Worm (Caenorhabditis elegans) whole organism, L3 larva: ENCODE measurements around the gene F42A10.9.

Experiments
- ceh-9 ChIP-seq: sonication (generic microtip); optimal IDR thresholded peaks from 2 replicates; lab custom pipeline; 2018; ENCODE audit warnings: missing biosample characterization, missing genetic modification characterization
- pha-4 ChIP-seq: fragments of 150-350 bp; optimal IDR thresholded peaks from 2 replicates; lab custom pipeline; 2014; ENCODE audit warnings: missing biosample characterization, missing genetic modification reagents, missing genetic modification characterization
- pqm-1 ChIP-seq: fragments of 150-350 bp; optimal IDR thresholded peaks from 2 replicates; lab custom pipeline; 2017; ENCODE audit warnings: missing biosample characterization, missing genetic modification characterization, inconsistent platforms
- zag-1 ChIP-seq: fragments of 150-350 bp; optimal IDR thresholded peaks from 2 replicates; lab custom pipeline; 2014; ENCODE audit warnings: missing biosample characterization, missing genetic modification characterization

DNA sequence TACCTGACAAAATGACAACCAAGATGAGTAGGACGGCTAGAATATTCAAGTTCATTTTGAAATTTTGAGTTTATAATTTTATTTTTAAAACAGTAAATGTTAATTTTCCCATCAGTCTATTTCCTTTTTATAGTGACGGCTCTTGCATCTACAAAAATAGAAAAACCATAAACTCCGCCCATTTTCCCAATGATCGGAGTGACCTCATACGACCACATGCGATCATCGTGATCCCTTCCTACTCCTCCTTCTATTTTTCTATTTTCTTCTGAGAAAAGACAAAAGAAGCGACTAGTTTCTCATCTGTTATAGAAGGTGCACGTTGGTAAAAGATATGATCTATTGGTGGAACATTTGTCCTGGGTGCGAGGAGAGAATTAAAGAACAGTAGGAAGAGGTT is 51.1 kb downstream of the F42A10.9 start, which contains the start of gene C23G10.11:
- no peak for TF ChIP-seq pqm-1
- no peak for TF ChIP-seq pha-4 (tag; lab: Kevin White, UChicago)
- no peak for TF ChIP-seq zag-1
- TF ChIP-seq ceh-9 (tag; lab: Kevin White, UChicago): no peak
